Fruit fly (Drosophila melanogaster) whole organism, wandering third instar larva: ENCODE data around the gene Zmynd10.

Experiments used
- Abd-B ChIP-seq: fragments of >200 bp; optimal IDR thresholded peaks from 2 replicates; lab custom pipeline; 2017; ENCODE audit warnings: missing biosample characterization, missing genetic modification characterization
- CG32264 ChIP-seq: fragments of 200-800 bp; sonication (Bioruptor generic); optimal IDR thresholded peaks from 2 replicates; lab custom pipeline; 2016; ENCODE audit warnings: missing biosample characterization, missing genetic modification characterization
- CG9705 ChIP-seq: fragments of 200-800 bp; sonication (Bioruptor generic); optimal IDR thresholded peaks from 2 replicates; lab custom pipeline; 2018; ENCODE audit warnings: missing biosample characterization, mild to moderate bottlenecking, missing genetic modification characterization
- CrebA ChIP-seq: fragments of 200-800 bp; sonication (Bioruptor generic); optimal IDR thresholded peaks from 2 replicates; lab custom pipeline; 2016; ENCODE audit warnings: missing biosample characterization, mild to moderate bottlenecking, missing genetic modification characterization, borderline replicate concordance
- Dfd ChIP-seq: fragments of >200 bp; optimal IDR thresholded peaks from 2 replicates; lab custom pipeline; 2017; ENCODE audit warnings: missing biosample characterization, missing genetic modification characterization
- Dif ChIP-seq: fragments of 200-275, 200-300 bp; sonication (Bioruptor generic); optimal IDR thresholded peaks from 2 replicates; lab custom pipeline; 2018; ENCODE audit warnings: missing biosample characterization, missing genetic modification characterization; ENCODE audit not compliant: partially characterized antibody
- GATAd ChIP-seq: sonication (Bioruptor generic); optimal IDR thresholded peaks from 2 replicates; lab custom pipeline; 2016; ENCODE audit warnings: missing biosample characterization, missing genetic modification characterization
- HLH106 ChIP-seq: fragments of 200-800 bp; optimal IDR thresholded peaks from 3 replicates; lab custom pipeline; 2019; ENCODE audit warnings: missing biosample characterization, mild to moderate bottlenecking, missing genetic modification characterization, moderate library complexity
- Hnf4 ChIP-seq: fragments of 200-800 bp; sonication (Bioruptor generic); optimal IDR thresholded peaks from 2 replicates; lab custom pipeline; 2016; ENCODE audit warnings: missing biosample characterization, mild to moderate bottlenecking, missing genetic modification characterization
- Hr78 ChIP-seq: fragments of >200 bp; optimal IDR thresholded peaks from 2 replicates; lab custom pipeline; 2017; ENCODE audit warnings: missing biosample characterization, missing genetic modification characterization
- Hr83 ChIP-seq: fragments of 200-300 bp; sonication (Bioruptor generic); optimal IDR thresholded peaks from 2 replicates; lab custom pipeline; 2016; ENCODE audit warnings: missing biosample characterization, mild to moderate bottlenecking, missing genetic modification characterization, moderate library complexity; ENCODE audit not compliant: poor library complexity, severe bottlenecking
- Jra ChIP-seq: sonication (Bioruptor generic); optimal IDR thresholded peaks from 2 replicates; lab custom pipeline; 2016; ENCODE audit warnings: missing biosample characterization, missing genetic modification characterization
- Mio ChIP-seq: sonication (Bioruptor generic); optimal IDR thresholded peaks from 2 replicates; lab custom pipeline; 2016; ENCODE audit warnings: missing biosample characterization, missing genetic modification characterization
- Myc ChIP-seq: fragments of >200 bp; optimal IDR thresholded peaks from 2 replicates; lab custom pipeline; 2017
- N ChIP-seq: fragments of >200 bp; optimal IDR thresholded peaks from 2 replicates; lab custom pipeline; 2018; ENCODE audit warnings: missing biosample characterization, missing external identifiers, missing genetic modification characterization
- OdsH ChIP-seq: fragments of 200-800 bp; sonication (Bioruptor generic); optimal IDR thresholded peaks from 2 replicates; lab custom pipeline; 2016; ENCODE audit warnings: missing biosample characterization, mild to moderate bottlenecking, missing genetic modification characterization
- Rel ChIP-seq, 2 experiments: fragments of 200-800 bp; sonication (Bioruptor generic) in 1 of 2; optimal IDR thresholded peaks; 2 replicates in 1 of 2; 3 replicates in 1 of 2; lab custom pipeline; 2016 to 2019; ENCODE audit warnings: mild to moderate bottlenecking in 2 of 2, missing biosample characterization in 2 of 2, missing genetic modification characterization in 2 of 2, moderate library complexity in 1 of 2
- Sp1 ChIP-seq: fragments of 200-800 bp; sonication (Bioruptor generic); optimal IDR thresholded peaks from 3 replicates; lab custom pipeline; 2019; ENCODE audit warnings: missing biosample characterization, mild to moderate bottlenecking, missing genetic modification characterization, moderate library complexity
- Vsx2 ChIP-seq: fragments of 200-300, 225-300 bp; sonication (Bioruptor generic); optimal IDR thresholded peaks from 2 replicates; lab custom pipeline; 2018; ENCODE audit warnings: missing biosample characterization, missing genetic modification characterization; ENCODE audit not compliant: partially characterized antibody
- br ChIP-seq: fragments of 200-800 bp; sonication (Bioruptor generic); optimal IDR thresholded peaks from 2 replicates; lab custom pipeline; 2016; ENCODE audit warnings: missing biosample characterization, missing genetic modification characterization
- brk ChIP-seq: fragments of 200-800 bp; sonication (Bioruptor generic); optimal IDR thresholded peaks from 2 replicates; lab custom pipeline; 2016; ENCODE audit warnings: missing biosample characterization, mild to moderate bottlenecking, missing genetic modification characterization
- dl ChIP-seq, 2 experiments: fragments of 175-275, 200-275 bp in 1 of 2; fragments of 200-275 bp in 1 of 2; sonication (Bioruptor generic); optimal IDR thresholded peaks; lab custom pipeline; 2018; ENCODE audit warnings: mild to moderate bottlenecking in 2 of 2, missing biosample characterization in 2 of 2, missing genetic modification characterization in 2 of 2, moderate library complexity in 2 of 2; ENCODE audit not compliant: partially characterized antibody in 2 of 2, insufficient read depth in 1 of 2
- dmrt93B ChIP-seq: fragments of 200-800 bp; sonication (Bioruptor generic); optimal IDR thresholded peaks from 2 replicates; lab custom pipeline; 2018; ENCODE audit warnings: missing biosample characterization, mild to moderate bottlenecking, missing genetic modification characterization
- dsf ChIP-seq: sonication (Bioruptor generic); optimal IDR thresholded peaks from 2 replicates; lab custom pipeline; 2016; ENCODE audit warnings: missing biosample characterization, missing genetic modification characterization, borderline replicate concordance
- ey ChIP-seq: fragments of 200-800 bp; sonication (Bioruptor generic); optimal IDR thresholded peaks from 2 replicates; lab custom pipeline; 2016; ENCODE audit warnings: missing biosample characterization, missing genetic modification characterization
- foxo ChIP-seq, 2 experiments: fragments of 200-800 bp; sonication (Bioruptor generic); optimal IDR thresholded peaks; 2 replicates in 1 of 2; 3 replicates in 1 of 2; lab custom pipeline; 2016 to 2017; ENCODE audit warnings: missing biosample characterization in 2 of 2, missing genetic modification characterization in 2 of 2
- fru ChIP-seq: fragments of 200-800 bp; sonication (Bioruptor generic); optimal IDR thresholded peaks from 3 replicates; lab custom pipeline; 2016; ENCODE audit warnings: missing biosample characterization, mild to moderate bottlenecking, missing genetic modification characterization
- h ChIP-seq: fragments of 200-800 bp; sonication (Bioruptor generic); optimal IDR thresholded peaks from 3 replicates; lab custom pipeline; 2016; ENCODE audit warnings: missing biosample characterization, mild to moderate bottlenecking, missing genetic modification characterization
- jim ChIP-seq: fragments of 175-275, 200-325 bp; sonication (Bioruptor generic); optimal IDR thresholded peaks from 2 replicates; lab custom pipeline; 2016; ENCODE audit warnings: missing biosample characterization, mild to moderate bottlenecking, missing genetic modification characterization
- lola ChIP-seq: fragments of >200 bp; optimal IDR thresholded peaks from 2 replicates; lab custom pipeline; 2017; ENCODE audit warnings: missing biosample characterization, missing genetic modification characterization
- pan ChIP-seq: fragments of >200 bp; optimal IDR thresholded peaks from 2 replicates; lab custom pipeline; 2017
- psq ChIP-seq: fragments of 200-800 bp; sonication (Bioruptor generic); optimal IDR thresholded peaks from 3 replicates; lab custom pipeline; 2017; ENCODE audit warnings: missing biosample characterization, mild to moderate bottlenecking, missing genetic modification characterization, moderate library complexity
- rgr ChIP-seq: fragments of 200-800 bp; sonication (Bioruptor generic); optimal IDR thresholded peaks from 3 replicates; lab custom pipeline; 2016; ENCODE audit warnings: missing biosample characterization, mild to moderate bottlenecking, missing genetic modification characterization
- sage ChIP-seq: fragments of 200-800 bp; sonication (Bioruptor generic); optimal IDR thresholded peaks from 2 replicates; lab custom pipeline; 2016; ENCODE audit warnings: missing biosample characterization, mild to moderate bottlenecking, missing genetic modification characterization
- sv ChIP-seq: fragments of 200-800 bp; sonication (Bioruptor generic); optimal IDR thresholded peaks from 3 replicates; lab custom pipeline; 2016; ENCODE audit warnings: missing biosample characterization, missing genetic modification characterization
- tai ChIP-seq: sonication (Bioruptor generic); optimal IDR thresholded peaks from 2 replicates; lab custom pipeline; 2016; ENCODE audit warnings: missing biosample characterization, missing genetic modification characterization
- usp ChIP-seq: fragments of >200 bp; optimal IDR thresholded peaks from 2 replicates; lab custom pipeline; 2017; ENCODE audit warnings: missing biosample characterization, missing genetic modification characterization
- woc ChIP-seq: sonication (Bioruptor generic); optimal IDR thresholded peaks from 2 replicates; lab custom pipeline; 2016; ENCODE audit warnings: missing biosample characterization, mild to moderate bottlenecking, missing genetic modification characterization

Gene Zmynd10

DNA sequence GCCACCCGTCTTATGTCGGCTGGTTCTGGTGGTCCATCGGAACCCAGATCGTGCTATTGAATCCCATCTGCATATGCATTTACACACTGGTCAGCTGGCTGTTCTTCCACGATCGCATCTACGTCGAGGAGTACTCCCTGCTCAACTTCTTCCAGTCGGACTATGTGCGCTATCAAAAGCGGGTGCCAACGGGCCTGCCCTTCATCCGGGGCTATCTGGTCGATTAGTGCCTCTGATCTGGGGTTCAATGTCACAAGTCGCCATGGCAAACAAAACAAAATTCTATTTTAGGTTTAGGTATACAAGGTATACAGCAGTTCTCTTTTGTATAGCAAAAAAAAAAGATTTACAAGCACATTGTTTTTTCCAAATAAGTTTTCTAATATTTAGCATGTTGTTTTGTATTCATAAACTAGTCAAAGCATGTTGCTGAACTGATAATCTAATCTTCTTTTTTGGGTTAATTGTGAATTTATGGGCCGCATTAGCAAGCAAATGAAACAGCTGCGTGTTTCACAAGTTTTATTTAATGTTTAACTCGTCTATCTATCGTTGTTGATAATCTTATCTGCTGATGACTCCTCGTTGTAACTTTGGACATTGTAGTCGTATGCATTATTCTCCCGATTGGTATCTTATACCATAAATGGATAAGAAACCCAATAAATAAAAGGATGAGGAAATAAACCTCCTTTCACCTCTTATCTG lies 6.8 kb downstream of the Zmynd10 start:
- no peak for TF ChIP-seq CrebA (GFP tag; lab: Kevin White, UChicago)
- TF ChIP-seq tai: peak; percentile 35

DNA sequence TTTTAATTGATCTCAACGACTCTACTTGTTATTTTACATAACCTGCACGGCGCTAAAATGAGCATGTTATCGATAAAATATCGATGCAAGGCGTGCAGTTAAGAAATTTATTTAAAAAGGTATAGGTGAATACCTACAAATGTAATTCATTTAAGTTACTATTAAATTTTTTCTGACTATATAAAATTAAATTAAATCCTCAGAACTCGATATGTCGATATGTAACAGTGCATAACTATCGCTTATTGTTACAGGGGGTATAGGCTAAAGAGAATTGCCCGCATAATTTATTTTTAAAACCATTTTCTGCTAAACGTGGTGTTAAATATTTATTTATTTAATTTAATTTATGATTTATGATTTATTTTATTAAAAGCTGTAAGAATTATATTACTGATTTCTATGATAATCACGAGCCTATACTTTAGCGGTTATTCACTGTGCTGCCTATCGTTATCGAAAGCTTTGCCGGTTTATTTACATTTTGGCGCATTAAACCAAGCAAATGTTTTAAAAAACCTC lies 8.4 kb downstream of the Zmynd10 start, which contains the start of the genes mRpL20 and Icmt:
TSS of gene mRpL20 (minus strand) at position 65 of the 522 bp plus-strand sequence.
TSS of gene Icmt (plus strand) at position 464 of the 522 bp plus-strand sequence.
- TF ChIP-seq lola (GFP tag; lab: Kevin White, UChicago) (no peak), br (peak; percentile 71), Abd-B (GFP tag; lab: Kevin White, UChicago) (no peak), psq (GFP tag; lab: Kevin White, UChicago) (peak; percentile 93), Sp1 (peak; percentile 97), ey (peak; percentile 69), CG9705 (GFP tag; lab: Kevin White, UChicago) (peak; percentile 75), Dfd (GFP tag; lab: Kevin White, UChicago) (peak; percentile 79), dsf (GFP tag; lab: Kevin White, UChicago) (peak; percentile 83), brk (GFP tag; lab: Kevin White, UChicago) (peak; percentile 83), sv (GFP tag; lab: Kevin White, UChicago) (peak; percentile 76), fru (GFP tag; lab: Kevin White, UChicago) (peak; percentile 89), Mio (no peak), Rel (GFP tag; optimal IDR thresholded peaks at IDR 0.05; lab: Kevin White, UChicago) (peak; percentile 3), Rel (tag; optimal IDR thresholded peaks at IDR 0.05; lab: Kevin White, UChicago) (peak; percentile 85), Dif (GFP tag; lab: Kevin White, UChicago) (no peak), OdsH (GFP tag; lab: Kevin White, UChicago) (peak; percentile 93), Vsx2 (no peak), rgr (GFP tag; lab: Kevin White, UChicago) (peak; percentile 94), tai (peak; percentile 89), N (GFP tag; lab: Kevin White, UChicago) (no peak), Myc (lab: Kevin White, UChicago) (no peak), jim (GFP tag; lab: Kevin White, UChicago) (no peak), CG32264 (GFP tag; lab: Kevin White, UChicago) (peak; percentile 51), pan (lab: Kevin White, UChicago) (no peak), dmrt93B (GFP tag; lab: Kevin White, UChicago) (peak; percentile 77), HLH106 (tag; lab: Kevin White, UChicago) (peak; percentile 97), CrebA (GFP tag; lab: Kevin White, UChicago) (no peak), woc (GFP tag; lab: Kevin White, UChicago) (peak; percentile 72), Hnf4 (GFP tag; lab: Kevin White, UChicago) (peak; percentile 93), Jra (GFP tag; lab: Kevin White, UChicago) (peak; percentile 84), Hr83 (GFP tag; lab: Kevin White, UChicago) (peak; percentile 55), h (GFP tag; lab: Kevin White, UChicago) (peak; percentile 89), GATAd (GFP tag; lab: Kevin White, UChicago) (peak; percentile 51), foxo (GFP tag; optimal IDR thresholded peaks at IDR 0.05; lab: Kevin White, UChicago) (peak in 1 of 2 experiments; percentile 97), sage (peak; percentile 76), dl (GFP tag; optimal IDR thresholded peaks at IDR 0.05; lab: Kevin White, UChicago; ENCODE audit: insufficient read depth in 1 of 2, partially characterized antibody in 2 of 2) (no peak), usp (GFP tag; lab: Kevin White, UChicago) (no peak), Hr78 (no peak)
